Worm (Caenorhabditis elegans) whole organism, young adult: Measurements from ENCODE around the gene K03B8.6.

Experiments used
- B0336.3 ChIP-seq: fragments of 200-800 bp; sonication (Bioruptor generic); IDR thresholded peaks from 2 replicates; pipeline ENCODE4 v1.3.6; 2022; ENCODE audit warnings: missing genetic modification characterization, missing compliant biosample characterization
- C06A6.2 ChIP-seq: fragments of 200-800 bp; sonication (Bioruptor generic); conservative IDR thresholded peaks from 2 replicates; pipeline ENCODE4 v1.3.6; 2022; ENCODE audit warnings: missing genetic modification characterization, missing compliant biosample characterization
- D2030.7 ChIP-seq: fragments of 200-800 bp; sonication (Bioruptor generic); IDR thresholded peaks from 2 replicates; pipeline ENCODE4 v1.3.6; 2022; ENCODE audit warnings: missing genetic modification reagents, missing genetic modification characterization, missing compliant biosample characterization
- F22D6.2 ChIP-seq: sonication (generic microtip); optimal IDR thresholded peaks from 2 replicates; lab custom pipeline; 2016; ENCODE audit warnings: mild to moderate bottlenecking, missing genetic modification characterization, missing compliant biosample characterization
- F33H1.4 ChIP-seq: fragments of 200-800 bp; sonication (Bioruptor generic); IDR thresholded peaks from 2 replicates; pipeline ENCODE4 v1.3.6; 2022; ENCODE audit warnings: missing genetic modification reagents, missing genetic modification characterization, missing compliant biosample characterization
- F57A8.1 ChIP-seq: fragments of 200-800 bp; sonication (Bioruptor generic); optimal IDR thresholded peaks from 2 replicates; lab custom pipeline; 2018; ENCODE audit warnings: mild to moderate bottlenecking, missing genetic modification characterization, moderate library complexity, missing compliant biosample characterization
- K12H6.12 ChIP-seq: fragments of 200-800 bp; sonication (Bioruptor generic); optimal IDR thresholded peaks from 2 replicates; lab custom pipeline; 2018; ENCODE audit warnings: mild to moderate bottlenecking, missing genetic modification characterization, missing compliant biosample characterization
- T07F8.4 ChIP-seq: sonication (generic microtip); optimal IDR thresholded peaks from 2 replicates; lab custom pipeline; 2016; ENCODE audit warnings: mild to moderate bottlenecking, missing genetic modification characterization, moderate library complexity, missing compliant biosample characterization
- Y56A3A.18 ChIP-seq: fragments of 200-800 bp; sonication (Bioruptor generic); IDR thresholded peaks from 2 replicates; pipeline ENCODE4 v1.3.6; 2022; ENCODE audit warnings: missing genetic modification reagents, missing genetic modification characterization, missing compliant biosample characterization
- Y79H2A.3 ChIP-seq: fragments of 200-800 bp; sonication (Bioruptor generic); conservative IDR thresholded peaks from 2 replicates; pipeline ENCODE4 v1.3.6; 2022; ENCODE audit warnings: missing genetic modification reagents, missing genetic modification characterization, missing compliant biosample characterization
- Y95B8A.8 ChIP-seq: fragments of 200-800 bp; sonication (Bioruptor generic); IDR thresholded peaks from 2 replicates; pipeline ENCODE4 v1.3.6; 2022; ENCODE audit warnings: missing genetic modification reagents, missing genetic modification characterization, missing compliant biosample characterization
- akir-1 ChIP-seq: fragments of 200-800 bp; sonication (Bioruptor generic); optimal IDR thresholded peaks from 2 replicates; lab custom pipeline; 2018; ENCODE audit warnings: mild to moderate bottlenecking, missing genetic modification characterization, moderate library complexity, missing compliant biosample characterization
- attf-3 ChIP-seq: fragments of 200-800 bp; sonication (Bioruptor generic); conservative IDR thresholded peaks from 2 replicates; pipeline ENCODE4 v1.3.6; 2022; ENCODE audit warnings: missing genetic modification reagents, missing genetic modification characterization, missing compliant biosample characterization
- ceh-79 ChIP-seq: sonication (generic microtip); optimal IDR thresholded peaks from 2 replicates; lab custom pipeline; 2017; ENCODE audit warnings: mild to moderate bottlenecking, missing genetic modification characterization, missing compliant biosample characterization
- die-1 ChIP-seq: sonication (generic microtip); optimal IDR thresholded peaks from 2 replicates; lab custom pipeline; 2016; ENCODE audit warnings: missing genotype, mild to moderate bottlenecking, missing genetic modification characterization, missing compliant biosample characterization
- dox-1 ChIP-seq: fragments of 200-800 bp; sonication (Bioruptor generic); IDR thresholded peaks from 2 replicates; pipeline ENCODE4 v1.3.6; 2022; ENCODE audit warnings: missing genetic modification reagents, missing genetic modification characterization, missing compliant biosample characterization
- egl-44 ChIP-seq: fragments of 200-800 bp; sonication (Bioruptor generic); IDR thresholded peaks from 2 replicates; pipeline ENCODE4 v1.3.6; 2022; ENCODE audit warnings: missing genetic modification reagents, missing genetic modification characterization, missing compliant biosample characterization
- him-1 ChIP-seq: sonication (generic microtip); optimal IDR thresholded peaks from 2 replicates; lab custom pipeline; 2016; ENCODE audit warnings: missing genotype, missing genetic modification reagents, missing genetic modification characterization, missing compliant biosample characterization
- hmg-1.2 ChIP-seq: fragments of 200-800 bp; sonication (Bioruptor generic); IDR thresholded peaks from 2 replicates; pipeline ENCODE4 v1.3.6; 2022; ENCODE audit warnings: missing genetic modification reagents, missing genetic modification characterization, missing compliant biosample characterization
- lin-26 ChIP-seq: fragments of 200-800 bp; sonication (Bioruptor generic); IDR thresholded peaks from 2 replicates; pipeline ENCODE4 v1.3.6; 2022; ENCODE audit warnings: missing genetic modification reagents, missing genetic modification characterization, missing compliant biosample characterization
- lir-1 ChIP-seq: fragments of 200-800 bp; sonication (Bioruptor generic); conservative IDR thresholded peaks from 2 replicates; pipeline ENCODE4 v1.3.6; 2022; ENCODE audit warnings: missing genetic modification reagents, missing genetic modification characterization, missing compliant biosample characterization
- lsl-1 ChIP-seq: fragments of 200-800 bp; sonication (Bioruptor generic); optimal IDR thresholded peaks from 2 replicates; lab custom pipeline; 2018; ENCODE audit warnings: mild to moderate bottlenecking, missing genetic modification characterization, moderate library complexity, missing compliant biosample characterization
- madf-6 ChIP-seq: fragments of 200-800 bp; sonication (Bioruptor generic); IDR thresholded peaks from 2 replicates; pipeline ENCODE4 v1.3.6; 2022; ENCODE audit warnings: missing genetic modification reagents, missing genetic modification characterization, missing compliant biosample characterization
- mxl-1 ChIP-seq: sonication (generic microtip); optimal IDR thresholded peaks from 2 replicates; lab custom pipeline; 2016; ENCODE audit warnings: missing genetic modification characterization, missing compliant biosample characterization
- nfyb-1 ChIP-seq: fragments of 200-800 bp; sonication (Bioruptor generic); IDR thresholded peaks from 2 replicates; pipeline ENCODE4 v1.3.6; 2022; ENCODE audit warnings: missing genetic modification reagents, missing genetic modification characterization, missing compliant biosample characterization
- nhr-90 ChIP-seq: sonication (generic microtip); optimal IDR thresholded peaks from 2 replicates; lab custom pipeline; 2016; ENCODE audit warnings: missing genotype, mild to moderate bottlenecking, missing genetic modification characterization, missing compliant biosample characterization
- pbrm-1 ChIP-seq: fragments of 200-800 bp; sonication (Bioruptor generic); IDR thresholded peaks from 2 replicates; pipeline ENCODE4 v1.3.6; 2022; ENCODE audit warnings: missing genetic modification reagents, missing genetic modification characterization, missing compliant biosample characterization
- snpc-1.1 ChIP-seq: sonication (generic microtip); optimal IDR thresholded peaks from 2 replicates; lab custom pipeline; 2017; ENCODE audit warnings: missing genetic modification characterization, mild to moderate bottlenecking, missing compliant biosample characterization, antibody characterized with exemption, moderate library complexity, missing genotype, missing genetic modification reagents; ENCODE audit not compliant: insufficient read depth
- snpc-1.3 ChIP-seq: sonication (generic microtip); optimal IDR thresholded peaks from 2 replicates; lab custom pipeline; 2017; ENCODE audit warnings: missing genetic modification characterization, mild to moderate bottlenecking, missing compliant biosample characterization, antibody characterized with exemption, moderate library complexity, missing genotype, missing genetic modification reagents; ENCODE audit not compliant: insufficient read depth
- snpc-3.4 ChIP-seq: sonication (generic microtip); optimal IDR thresholded peaks from 2 replicates; lab custom pipeline; 2017; ENCODE audit warnings: missing genetic modification characterization, mild to moderate bottlenecking, missing compliant biosample characterization, antibody characterized with exemption, moderate library complexity, missing genotype, missing genetic modification reagents
- snpc-4 ChIP-seq, 5 experiments: fragments of 150-350 bp in 1 of 5; sonication (generic microtip) in 4 of 5; optimal IDR thresholded peaks; 2 replicates each; lab custom pipeline; 2014 to 2018; ENCODE audit warnings: missing genetic modification characterization in 5 of 5, missing biosample characterization in 3 of 5, antibody characterized with exemption in 2 of 5, mild to moderate bottlenecking in 2 of 5, missing compliant biosample characterization in 2 of 5, missing genotype in 2 of 5, moderate library complexity in 2 of 5, missing genetic modification reagents in 1 of 5
- sptf-2 ChIP-seq: fragments of 200-800 bp; sonication (Bioruptor generic); optimal IDR thresholded peaks from 2 replicates; lab custom pipeline; 2018; ENCODE audit warnings: mild to moderate bottlenecking, missing genetic modification characterization, missing compliant biosample characterization
- tbp1 ChIP-seq: fragments of 200-800 bp; sonication (Bioruptor generic); optimal IDR thresholded peaks from 2 replicates; lab custom pipeline; 2018; ENCODE audit warnings: mild to moderate bottlenecking, missing genetic modification characterization, missing compliant biosample characterization
- tlf-1 ChIP-seq: fragments of 200-800 bp; sonication (Bioruptor generic); optimal IDR thresholded peaks from 2 replicates; lab custom pipeline; 2018; ENCODE audit warnings: mild to moderate bottlenecking, missing genetic modification characterization, missing compliant biosample characterization
- ztf-18 ChIP-seq: sonication (generic microtip); optimal IDR thresholded peaks from 2 replicates; lab custom pipeline; 2016; ENCODE audit warnings: missing genotype, mild to moderate bottlenecking, missing genetic modification characterization, missing compliant biosample characterization

K03B8.6 gene

DNA sequence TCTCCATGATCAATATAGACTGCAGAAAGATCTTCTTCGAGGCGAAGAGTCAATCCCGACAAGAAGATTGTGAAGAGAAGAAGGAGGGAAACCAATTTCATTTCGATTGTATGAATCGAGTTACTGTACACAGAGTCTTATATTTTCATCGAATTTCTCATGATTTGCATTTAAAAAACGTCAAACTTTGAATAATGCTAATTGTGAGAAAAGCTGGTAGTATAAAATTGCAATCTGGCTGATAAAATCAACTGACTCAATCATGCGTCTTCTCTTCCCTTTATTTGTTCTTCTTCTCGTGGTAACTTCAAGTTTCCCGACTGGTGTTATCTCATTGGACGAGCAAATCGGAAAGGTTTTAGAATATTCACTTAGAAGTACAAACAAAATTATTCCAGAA lies 17.0 kb upstream of the K03B8.6 start, which contains the start of the genes K03B8.11 and K03B8.14:
Gene K03B8.11 (minus strand): TSS at position 101 of the 400 bp plus-strand sequence.
Gene K03B8.14 (plus strand): TSS at position 110 of the 400 bp plus-strand sequence.
- TF ChIP-seq hmg-1.2 (GFP tag; lab: Robert Waterston, UW) (no peak), lir-1 (GFP tag; lab: Robert Waterston, UW) (no peak), die-1 (tag; lab: Kevin White, UChicago) (no peak), B0336.3 (GFP tag; lab: Robert Waterston, UW) (no peak), tlf-1 (no peak), sptf-2 (GFP tag; lab: Kevin White, UChicago) (no peak)
- TF ChIP-seq, all 124 proteins: peak for 0

DNA sequence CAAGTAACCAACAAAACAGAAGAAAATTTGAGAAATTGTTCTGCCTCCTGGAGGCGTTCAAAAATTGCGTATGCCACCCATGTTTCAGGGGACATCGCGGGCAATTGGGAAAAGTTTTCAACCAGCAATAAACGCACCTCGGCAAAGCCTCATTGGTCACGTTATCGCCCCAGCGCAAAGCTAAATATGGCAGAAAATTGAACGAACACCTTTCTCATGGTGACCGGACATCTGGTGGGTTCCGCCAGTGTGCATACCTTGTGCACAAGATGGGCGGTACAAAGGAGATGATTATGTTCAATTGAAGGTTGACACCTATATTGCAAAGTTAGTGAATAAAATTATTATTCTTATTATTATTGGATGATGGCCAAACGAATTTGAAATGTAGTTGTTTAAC lies 16.4 kb upstream of the K03B8.6 start:
- TF ChIP-seq tbp1 (GFP tag; lab: Kevin White, UChicago) (peak; percentile 60), dox-1 (GFP tag; lab: Robert Waterston, UW) (peak; percentile 73; the same call in 1 of the 2 replicates), him-1 (tag; lab: Kevin White, UChicago) (peak; percentile 48), D2030.7 (peak; percentile 62), snpc-1.3 (tag; lab: Kevin White, UChicago) (peak; percentile 15), lsl-1 (peak; percentile 14), madf-6 (peak; percentile 40; the same call in 1 of the 2 replicates), F33H1.4 (GFP tag; lab: Robert Waterston, UW) (0 out of 2 replicates have a peak, but pooled peaks have one; percentile 30), lin-26 (GFP tag; lab: Robert Waterston, UW) (0 out of 2 replicates have a peak, but pooled peaks have one; percentile 32), nfyb-1 (GFP tag; lab: Robert Waterston, UW) (peak; percentile 47; the same call in 1 of the 2 replicates), snpc-1.1 (tag; lab: Kevin White, UChicago) (peak; percentile 88), pbrm-1 (GFP tag; lab: Robert Waterston, UW) (peak; percentile 52; the same call in 1 of the 2 replicates), snpc-3.4 (peak; percentile 61), hmg-1.2 (GFP tag; lab: Robert Waterston, UW) (peak; percentile 73), snpc-4 (GFP tag; optimal IDR thresholded peaks at IDR 0.05; lab: Kevin White, UChicago) (peak; percentile 85), snpc-4 (tag; optimal IDR thresholded peaks at IDR 0.05; lab: Kevin White, UChicago) (peak in 3 of 4 experiments; percentile 86 to 92 (median 91))
- TF ChIP-seq, all 124 proteins: peak for 15; not testable (repeated sequence) for 109

ce11 chrV:11392020-11392419 lies 15.4 kb upstream of the K03B8.6 start, which contains the start of gene nas-16:
TSS of gene nas-16 (plus strand) at chrV:11392320.
- no peak for TF ChIP-seq Y79H2A.3 (GFP tag; lab: Robert Waterston, UW)
- TF ChIP-seq T07F8.4 (tag; lab: Kevin White, UChicago), result no peak
- no peak for TF ChIP-seq egl-44 (GFP tag; lab: Robert Waterston, UW)
- TF ChIP-seq akir-1 (GFP tag; lab: Kevin White, UChicago), result no peak
- no peak for TF ChIP-seq ceh-79 (tag; lab: Kevin White, UChicago)
- no peak for TF ChIP-seq K12H6.12 (tag; lab: Kevin White, UChicago)
- TF ChIP-seq attf-3 (GFP tag; lab: Robert Waterston, UW), result no peak
- TF ChIP-seq mxl-1 (tag; lab: Kevin White, UChicago), result no peak
- TF ChIP-seq C06A6.2 (GFP tag; lab: Robert Waterston, UW), result no peak
- no peak for TF ChIP-seq nfyb-1 (GFP tag; lab: Robert Waterston, UW)
- no peak for TF ChIP-seq Y95B8A.8
- no peak for TF ChIP-seq Y56A3A.18 (GFP tag; lab: Robert Waterston, UW)
- no peak for TF ChIP-seq nhr-90 (tag; lab: Kevin White, UChicago)
- TF ChIP-seq snpc-4 (GFP tag; optimal IDR thresholded peaks at IDR 0.05; lab: Kevin White, UChicago), result no peak
- no peak for TF ChIP-seq snpc-4 (tag; optimal IDR thresholded peaks at IDR 0.05; lab: Kevin White, UChicago)
- no peak for TF ChIP-seq ztf-18 (tag; lab: Kevin White, UChicago)
- TF ChIP-seq die-1 (tag; lab: Kevin White, UChicago), result no peak
- no peak for TF ChIP-seq F57A8.1 (GFP tag; lab: Kevin White, UChicago)
- no peak for TF ChIP-seq F22D6.2 (tag; lab: Kevin White, UChicago)
- TF ChIP-seq, all 124 proteins: peak for 0
